Worm (Caenorhabditis elegans): ENCODE measurements around the gene F53A9.8.
A peak's percentile ranks its signal among the peaks of the same experiment; 100 is the strongest.
"Not testable (repeated sequence)": the region's sequence is repeated elsewhere in the genome, so short reads cannot be mapped to it uniquely, and the experiment has no call there.

Gene F53A9.8

ce11 chrX:8736965-8737464 is 18.3 kb upstream of the F53A9.8 start, which contains the start of gene M02D8.3:
Gene M02D8.3 (minus strand): TSS chrX:8737015.
- TF ChIP-seq bed-3 (GFP tag; optimal IDR thresholded peaks at IDR 0.05) (no peak), unc-120 (tag; optimal IDR thresholded peaks at IDR 0.05; ENCODE audit: poor library complexity, severe bottlenecking) (peak; percentile 29), tbx-8 (GFP tag; optimal IDR thresholded peaks at IDR 0.05) (no peak), M03D4.4 (tag; optimal IDR thresholded peaks at IDR 0.05) (no peak), flh-1 (GFP tag; optimal IDR thresholded peaks at IDR 0.05) (no peak), ztf-11 (tag; optimal IDR thresholded peaks at IDR 0.05) (no peak), ces-1 (GFP tag; optimal IDR thresholded peaks at IDR 0.05) (peak; percentile 38), pha-4 (tag; optimal IDR thresholded peaks at IDR 0.05) (peak; percentile 44), elt-3 (tag; optimal IDR thresholded peaks at IDR 0.05) (no peak), mab-5 (tag; optimal IDR thresholded peaks at IDR 0.05) (no peak), unc-39 (tag; optimal IDR thresholded peaks at IDR 0.05) (no peak), cnd-1 (tag; optimal IDR thresholded peaks at IDR 0.05) (peak; percentile 56), ham-2 (GFP tag; optimal IDR thresholded peaks at IDR 0.05) (no peak), hlh-1 (tag; optimal IDR thresholded peaks at IDR 0.05) (peak; percentile 76), drap-1 (GFP tag; optimal IDR thresholded peaks at IDR 0.05) (no peak), mep-1 (tag; optimal IDR thresholded peaks at IDR 0.05) (peak; percentile 67), ceh-39 (tag; optimal IDR thresholded peaks at IDR 0.05) (peak; percentile 78), nhr-12 (tag; optimal IDR thresholded peaks at IDR 0.05) (no peak), elt-1 (tag; optimal IDR thresholded peaks at IDR 0.05; ENCODE audit: borderline replicate concordance, insufficient read depth) (peak; percentile 66), nhr-2 (tag; optimal IDR thresholded peaks at IDR 0.05) (peak; percentile 78), ceh-43 (GFP tag; optimal IDR thresholded peaks at IDR 0.05) (no peak), lin-13 (tag; optimal IDR thresholded peaks at IDR 0.05) (peak; percentile 46), mls-2 (tag; optimal IDR thresholded peaks at IDR 0.05) (peak; percentile 21), nhr-28 (tag; optimal IDR thresholded peaks at IDR 0.05) (no peak), nhr-76 (tag; optimal IDR thresholded peaks at IDR 0.05) (no peak), ceh-83 (GFP tag; optimal IDR thresholded peaks at IDR 0.05) (no peak), sem-2 (GFP tag; optimal IDR thresholded peaks at IDR 0.05) (no peak), unc-62 (GFP tag; optimal IDR thresholded peaks at IDR 0.05) (peak; percentile 83), sptf-1 (tag; optimal IDR thresholded peaks at IDR 0.05) (no peak), zip-8 (tag; optimal IDR thresholded peaks at IDR 0.05) (no peak), blmp-1 (tag; optimal IDR thresholded peaks at IDR 0.05) (no peak), lsy-2 (tag; optimal IDR thresholded peaks at IDR 0.05) (peak; percentile 36), snpc-4 (tag; optimal IDR thresholded peaks at IDR 0.05) (no peak), lin-32 (GFP tag; optimal IDR thresholded peaks at IDR 0.05) (no peak), nhr-237 (tag; optimal IDR thresholded peaks at IDR 0.05) (no peak)

ce11 chrX:8731822-8732221 is 13.1 kb upstream of the F53A9.8 start, which contains the start of gene M02D8.6:
Gene M02D8.6 (minus strand): TSS chrX:8731922.
- TF ChIP-seq bed-3 (GFP tag; optimal IDR thresholded peaks at IDR 0.05); drap-1 (GFP tag; optimal IDR thresholded peaks at IDR 0.05); sptf-1 (tag; optimal IDR thresholded peaks at IDR 0.05): not testable (repeated sequence)

ce11 chrX:8727306-8727705 is 8.6 kb upstream of the F53A9.8 start, which contains the start of gene EGAP4.1:
Gene EGAP4.1 (minus strand): TSS chrX:8727406.
- TF ChIP-seq tbx-8 (GFP tag; optimal IDR thresholded peaks at IDR 0.05) = no peak
- no peak for TF ChIP-seq zip-8 (tag; optimal IDR thresholded peaks at IDR 0.05)
- no peak for TF ChIP-seq snpc-4 (tag; optimal IDR thresholded peaks at IDR 0.05)
- no peak for TF ChIP-seq mab-5 (tag; optimal IDR thresholded peaks at IDR 0.05)
- no peak for TF ChIP-seq lin-32 (GFP tag; optimal IDR thresholded peaks at IDR 0.05)
- TF ChIP-seq M03D4.4 (tag; optimal IDR thresholded peaks at IDR 0.05) = no peak
- TF ChIP-seq elt-1 (tag; optimal IDR thresholded peaks at IDR 0.05; ENCODE audit: borderline replicate concordance, insufficient read depth) = no peak
- no peak for TF ChIP-seq ztf-11 (tag; optimal IDR thresholded peaks at IDR 0.05)
- TF ChIP-seq sptf-1 (tag; optimal IDR thresholded peaks at IDR 0.05) = no peak
- no peak for TF ChIP-seq nhr-28 (tag; optimal IDR thresholded peaks at IDR 0.05)

- no peak for TF ChIP-seq nhr-2 (tag; optimal IDR thresholded peaks at IDR 0.05)
- TF ChIP-seq unc-62 (GFP tag; optimal IDR thresholded peaks at IDR 0.05) = peak; percentile 64
- TF ChIP-seq M03D4.4 (tag; optimal IDR thresholded peaks at IDR 0.05) = no peak
- TF ChIP-seq nhr-237 (tag; optimal IDR thresholded peaks at IDR 0.05) = no peak
- TF ChIP-seq tbx-8 (GFP tag; optimal IDR thresholded peaks at IDR 0.05) = no peak
- TF ChIP-seq nhr-12 (tag; optimal IDR thresholded peaks at IDR 0.05) = no peak
- TF ChIP-seq bed-3 (GFP tag; optimal IDR thresholded peaks at IDR 0.05) = no peak
- TF ChIP-seq drap-1 (GFP tag; optimal IDR thresholded peaks at IDR 0.05) = no peak
- peak; percentile 86 for TF ChIP-seq unc-120 (tag; optimal IDR thresholded peaks at IDR 0.05; ENCODE audit: poor library complexity, severe bottlenecking)
- peak; percentile 59 for TF ChIP-seq hlh-1 (tag; optimal IDR thresholded peaks at IDR 0.05)
- TF ChIP-seq ham-2 (GFP tag; optimal IDR thresholded peaks at IDR 0.05) = no peak
- TF ChIP-seq elt-3 (tag; optimal IDR thresholded peaks at IDR 0.05) = no peak
- no peak for TF ChIP-seq ces-1 (GFP tag; optimal IDR thresholded peaks at IDR 0.05)
- TF ChIP-seq pha-4 (tag; optimal IDR thresholded peaks at IDR 0.05) = no peak
- no peak for TF ChIP-seq ceh-39 (tag; optimal IDR thresholded peaks at IDR 0.05)
- no peak for TF ChIP-seq zip-8 (tag; optimal IDR thresholded peaks at IDR 0.05)
- no peak for TF ChIP-seq blmp-1 (tag; optimal IDR thresholded peaks at IDR 0.05)
- no peak for TF ChIP-seq mep-1 (tag; optimal IDR thresholded peaks at IDR 0.05)
- no peak for TF ChIP-seq nhr-28 (tag; optimal IDR thresholded peaks at IDR 0.05)
- no peak for TF ChIP-seq snpc-4 (tag; optimal IDR thresholded peaks at IDR 0.05)
- no peak for TF ChIP-seq lsy-2 (tag; optimal IDR thresholded peaks at IDR 0.05)
Measured at ce11 chrX:8723840-8724239, 5.1 kb upstream of the F53A9.8 start.

Measured in whole organism, mixed stage, embryonic.